Worm (Caenorhabditis elegans) whole organism, late embryonic: Measurements from ENCODE around the gene mam-3.
"Not testable (repeated sequence)": the region's sequence is repeated elsewhere in the genome, so short reads cannot be mapped to it uniquely, and the experiment has no call there.

Experiments used
- F13H6.1 ChIP-seq: sonication (generic microtip); optimal IDR thresholded peaks from 2 replicates; lab custom pipeline; 2016; ENCODE audit warnings: missing genetic modification characterization, missing compliant biosample characterization
- Y22D7AL.16 ChIP-seq: sonication (generic microtip); optimal IDR thresholded peaks from 2 replicates; lab custom pipeline; 2016; ENCODE audit warnings: missing genetic modification characterization, missing compliant biosample characterization
- ama-1 ChIP-seq: fragments of 150-350 bp; optimal IDR thresholded peaks from 2 replicates; lab custom pipeline; 2014
- ceh-14 ChIP-seq: sonication (generic microtip); optimal IDR thresholded peaks from 2 replicates; lab custom pipeline; 2016; ENCODE audit warnings: missing genotype, missing genetic modification characterization, missing compliant biosample characterization
- ceh-31 ChIP-seq: sonication (generic microtip); optimal IDR thresholded peaks from 2 replicates; lab custom pipeline; 2016; ENCODE audit warnings: missing genetic modification characterization, missing compliant biosample characterization
- elt-2 ChIP-seq: sonication (generic microtip); optimal IDR thresholded peaks from 2 replicates; lab custom pipeline; 2016; ENCODE audit warnings: missing genetic modification reagents, missing genetic modification characterization, missing compliant biosample characterization
- nfya-1 ChIP-seq: sonication (generic microtip); optimal IDR thresholded peaks from 2 replicates; lab custom pipeline; 2017; ENCODE audit warnings: missing genetic modification characterization, mild to moderate bottlenecking, missing compliant biosample characterization, antibody characterized with exemption, moderate library complexity
- nhr-11 ChIP-seq: fragments of 150-350 bp; optimal IDR thresholded peaks from 2 replicates; lab custom pipeline; 2014; ENCODE audit warnings: missing biosample characterization, missing genetic modification characterization
- pag-3 ChIP-seq: sonication (generic microtip); optimal IDR thresholded peaks from 2 replicates; lab custom pipeline; 2016; ENCODE audit warnings: missing compliant biosample characterization, missing genetic modification characterization, borderline replicate concordance
- sox-4 ChIP-seq: sonication (generic microtip); optimal IDR thresholded peaks from 2 replicates; lab custom pipeline; 2017; ENCODE audit warnings: mild to moderate bottlenecking, missing genetic modification characterization, inconsistent platforms, missing compliant biosample characterization

ce11 chrIV:13433904-13434303, 11.3 kb downstream of the mam-3 start, which contains the start of gene K09B11.5:
- not testable (repeated sequence) for TF ChIP-seq F13H6.1; elt-2 (tag; lab: Kevin White, UChicago); Y22D7AL.16; nhr-11; ceh-14 (tag; lab: Kevin White, UChicago); sox-4; nfya-1; pag-3; ceh-31; ama-1 (lab: Kevin White, UChicago)
